Worm (Caenorhabditis elegans) whole organism, L4 larva: ENCODE measurements around the gene fbxb-35.

Experiments used
- lin-39 ChIP-seq: fragments of 150-350 bp; optimal IDR thresholded peaks from 2 replicates; lab custom pipeline; 2014; ENCODE audit warnings: missing biosample characterization, missing genetic modification reagents, missing genetic modification characterization
- nhr-237 ChIP-seq: sonication (generic microtip); optimal IDR thresholded peaks from 2 replicates; lab custom pipeline; 2017; ENCODE audit warnings: missing biosample characterization, missing genetic modification characterization

DNA sequence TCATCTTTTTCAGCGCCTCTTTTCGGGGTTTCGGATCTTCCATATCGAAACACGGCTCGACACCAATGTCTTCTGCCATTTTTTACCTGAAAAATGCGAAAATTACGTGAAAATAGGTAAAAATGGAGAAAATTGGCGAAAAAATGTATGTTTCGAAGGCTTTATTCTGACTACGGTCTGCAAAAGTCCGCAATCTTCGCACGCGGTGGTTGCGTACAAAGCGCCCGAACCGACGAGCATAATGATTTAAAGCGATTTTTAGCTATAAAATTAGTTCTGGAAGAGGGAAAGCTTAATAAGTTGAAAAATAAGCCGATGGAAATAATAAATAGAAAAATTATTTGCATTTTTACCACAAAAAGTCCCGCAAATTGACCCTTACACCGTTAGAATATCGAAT is 7.5 kb downstream of the fbxb-35 start, which contains the start of gene F07E5.5:
- TF ChIP-seq lin-39 (tag; lab: Kevin White, UChicago) = no peak
- no peak for TF ChIP-seq nhr-237 (tag; lab: Kevin White, UChicago)
